Fruit fly (Drosophila melanogaster) S2 (cell line): ENCODE measurements around the gene Crz.

ENCODE experiments used
- CG8478 ChIP-seq: fragments of >200 bp; optimal IDR thresholded peaks from 2 replicates; lab custom pipeline; 2018
- CTCF ChIP-seq, 2 experiments: fragments of >200 bp; optimal IDR thresholded peaks; 2 replicates each; lab custom pipeline; 2018

DNA sequence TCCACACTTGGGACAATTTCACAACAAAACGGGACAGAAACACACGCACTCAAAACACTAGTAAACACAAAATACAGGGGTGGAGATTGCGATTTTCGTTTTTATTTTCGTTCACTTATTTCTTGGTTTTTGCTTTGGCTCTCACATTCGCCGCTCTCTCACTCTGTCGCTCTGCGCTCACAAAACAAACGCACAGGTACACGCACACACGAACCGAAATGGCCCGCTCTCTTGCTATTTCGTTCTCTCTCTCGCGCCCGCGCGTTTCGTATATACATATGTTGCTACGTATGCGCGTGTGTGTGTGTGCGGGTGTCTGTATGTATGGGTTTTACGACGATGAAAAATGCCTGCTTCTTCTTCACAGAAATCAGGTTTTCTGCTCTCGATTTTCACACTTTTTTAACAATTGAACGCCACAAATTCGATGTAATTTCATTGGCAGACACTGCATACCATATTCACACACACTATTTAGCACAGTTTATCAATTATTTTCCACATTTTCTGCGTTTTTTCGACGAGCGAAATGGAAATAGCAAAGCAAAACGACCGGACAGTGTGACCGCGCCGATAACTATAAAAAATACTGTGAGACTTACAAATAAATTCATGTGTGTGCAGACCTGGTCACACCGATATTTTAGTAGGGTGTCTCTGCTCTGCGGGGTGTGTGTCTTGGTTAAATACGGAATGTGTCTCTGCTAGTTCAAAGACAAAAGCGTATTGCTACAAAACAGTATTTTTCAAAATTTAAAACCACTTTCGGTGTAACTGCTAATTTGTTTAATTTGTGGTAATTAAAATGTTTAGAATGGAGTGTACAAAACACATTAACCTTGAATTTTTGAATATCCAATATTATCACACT, 28.1 kb upstream of the Crz start, which contains the start of gene trx:
- TF ChIP-seq CG8478 (lab: Kevin White, UChicago) (no peak), CTCF (optimal IDR thresholded peaks at IDR 0.05; lab: Kevin White, UChicago) (peak; percentile 61 to 63)
